Worm (Caenorhabditis elegans) whole organism, L4 larva: ENCODE measurements around the gene ttn-1.

Source experiments
- F37D6.2 ChIP-seq: sonication (generic microtip); optimal IDR thresholded peaks from 2 replicates; lab custom pipeline; 2016; ENCODE audit warnings: mild to moderate bottlenecking, missing genetic modification characterization, missing compliant biosample characterization
- Y75B8A.6 ChIP-seq: fragments of 200-800 bp; sonication (Bioruptor generic); IDR thresholded peaks from 2 replicates; pipeline ENCODE4 v1.3.6; 2022; ENCODE audit warnings: missing genetic modification reagents, missing genetic modification characterization, missing compliant biosample characterization
- ces-1 ChIP-seq: fragments of 150-350 bp; sonication (generic microtip); optimal IDR thresholded peaks from 4 replicates; lab custom pipeline; 2014; ENCODE audit warnings: missing biosample characterization, missing genetic modification reagents, missing genetic modification characterization
- dmd-9 ChIP-seq: fragments of 200-800 bp; sonication (Bioruptor generic); IDR thresholded peaks from 2 replicates; pipeline ENCODE4 v1.3.6; 2022; ENCODE audit warnings: missing genetic modification reagents, missing genetic modification characterization, missing compliant biosample characterization
- jun-1 ChIP-seq: fragments of 150-350 bp; optimal IDR thresholded peaks from 2 replicates; lab custom pipeline; 2014; ENCODE audit warnings: missing biosample characterization, missing genetic modification reagents, missing genetic modification characterization
- lin-15B ChIP-seq: fragments of 150-350 bp; sonication (generic microtip); optimal IDR thresholded peaks from 3 replicates; lab custom pipeline; 2014; ENCODE audit warnings: missing biosample characterization, missing genetic modification characterization
- lin-39 ChIP-seq: fragments of 150-350 bp; optimal IDR thresholded peaks from 2 replicates; lab custom pipeline; 2014; ENCODE audit warnings: missing biosample characterization, missing genetic modification reagents, missing genetic modification characterization
- lsy-2 ChIP-seq, 2 experiments: fragments of 150-350 bp in 1 of 2; sonication (generic microtip) in 1 of 2; optimal IDR thresholded peaks; 2 replicates each; lab custom pipeline; 2014 to 2017; ENCODE audit warnings: missing biosample characterization in 2 of 2, missing genetic modification characterization in 2 of 2
- nhr-28 ChIP-seq: fragments of 150-350 bp; optimal IDR thresholded peaks from 2 replicates; lab custom pipeline; 2014; ENCODE audit warnings: missing biosample characterization, missing genetic modification characterization
- snpc-4 ChIP-seq: fragments of 150-350 bp; optimal IDR thresholded peaks from 2 replicates; lab custom pipeline; 2014; ENCODE audit warnings: missing biosample characterization, missing genetic modification characterization
- unc-39 ChIP-seq: sonication (generic microtip); optimal IDR thresholded peaks from 2 replicates; lab custom pipeline; 2017; ENCODE audit warnings: missing biosample characterization, missing genetic modification characterization
- unc-62 ChIP-seq, 3 experiments: fragments of 150-350 bp in 1 of 3; sonication (generic microtip); optimal IDR thresholded peaks in 2 of 3; peaks in 1 of 3; 1 replicate in 1 of 3; 2 replicates in 2 of 3; lab custom pipeline; 2014 to 2017; ENCODE audit warnings: missing biosample characterization in 3 of 3, missing genetic modification characterization in 3 of 3, missing genetic modification reagents in 3 of 3, missing genotype in 1 of 3

DNA sequence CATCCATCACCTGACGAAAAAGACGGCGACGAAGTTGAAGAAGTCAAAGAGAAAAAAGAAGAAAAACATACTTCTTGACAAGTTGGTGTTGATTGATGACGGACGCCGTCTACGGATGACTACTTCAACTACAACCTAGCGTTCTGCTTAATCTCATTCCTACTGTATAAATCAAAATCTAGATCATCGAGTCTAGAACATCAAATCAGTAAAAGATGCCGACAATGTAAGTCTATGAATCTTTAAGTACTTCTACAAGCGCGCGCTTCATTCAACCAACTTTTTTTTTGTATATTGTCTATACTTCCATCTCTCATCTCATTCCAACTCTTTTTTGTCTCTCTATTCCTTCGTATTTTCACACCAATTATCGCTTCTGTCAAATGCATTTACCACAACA, 67.0 kb downstream of the ttn-1 start:
- TF ChIP-seq lsy-2 (tag; optimal IDR thresholded peaks at IDR 0.05; lab: Kevin White, UChicago) (no peak), F37D6.2 (tag; lab: Kevin White, UChicago) (no peak), nhr-28 (tag; lab: Kevin White, UChicago) (no peak), lin-15B (no peak), unc-62 (GFP tag; optimal IDR thresholded peaks at IDR 0.05 in 1 of 2; lab: Kevin White, UChicago) (peak in 1 of 2 experiments; percentile 95), unc-62 (tag; optimal IDR thresholded peaks at IDR 0.05; lab: Kevin White, UChicago) (no peak), ces-1 (GFP tag; lab: Kevin White, UChicago) (no peak), jun-1 (tag; lab: Kevin White, UChicago) (no peak), Y75B8A.6 (no peak), snpc-4 (tag; lab: Kevin White, UChicago) (no peak), dmd-9 (GFP tag; lab: Robert Waterston, UW) (no peak), lin-39 (tag; lab: Kevin White, UChicago) (no peak), unc-39 (no peak)
